Fruit fly (Drosophila melanogaster) whole organism, wandering third instar larva: ENCODE results near the gene JMJD7.

Experiments used
- Abd-B ChIP-seq: fragments of >200 bp; optimal IDR thresholded peaks from 2 replicates; lab custom pipeline; 2017; ENCODE audit warnings: missing biosample characterization, missing genetic modification characterization
- CG32264 ChIP-seq: fragments of 200-800 bp; sonication (Bioruptor generic); optimal IDR thresholded peaks from 2 replicates; lab custom pipeline; 2016; ENCODE audit warnings: missing biosample characterization, missing genetic modification characterization
- CG9705 ChIP-seq: fragments of 200-800 bp; sonication (Bioruptor generic); optimal IDR thresholded peaks from 2 replicates; lab custom pipeline; 2018; ENCODE audit warnings: missing biosample characterization, mild to moderate bottlenecking, missing genetic modification characterization
- CrebA ChIP-seq: fragments of 200-800 bp; sonication (Bioruptor generic); optimal IDR thresholded peaks from 2 replicates; lab custom pipeline; 2016; ENCODE audit warnings: missing biosample characterization, mild to moderate bottlenecking, missing genetic modification characterization, borderline replicate concordance
- Dfd ChIP-seq: fragments of >200 bp; optimal IDR thresholded peaks from 2 replicates; lab custom pipeline; 2017; ENCODE audit warnings: missing biosample characterization, missing genetic modification characterization
- Dif ChIP-seq: fragments of 200-275, 200-300 bp; sonication (Bioruptor generic); optimal IDR thresholded peaks from 2 replicates; lab custom pipeline; 2018; ENCODE audit warnings: missing biosample characterization, missing genetic modification characterization; ENCODE audit not compliant: partially characterized antibody
- GATAd ChIP-seq: sonication (Bioruptor generic); optimal IDR thresholded peaks from 2 replicates; lab custom pipeline; 2016; ENCODE audit warnings: missing biosample characterization, missing genetic modification characterization
- HLH106 ChIP-seq: fragments of 200-800 bp; optimal IDR thresholded peaks from 3 replicates; lab custom pipeline; 2019; ENCODE audit warnings: missing biosample characterization, mild to moderate bottlenecking, missing genetic modification characterization, moderate library complexity
- Hnf4 ChIP-seq: fragments of 200-800 bp; sonication (Bioruptor generic); optimal IDR thresholded peaks from 2 replicates; lab custom pipeline; 2016; ENCODE audit warnings: missing biosample characterization, mild to moderate bottlenecking, missing genetic modification characterization
- Hr78 ChIP-seq: fragments of >200 bp; optimal IDR thresholded peaks from 2 replicates; lab custom pipeline; 2017; ENCODE audit warnings: missing biosample characterization, missing genetic modification characterization
- Hr83 ChIP-seq: fragments of 200-300 bp; sonication (Bioruptor generic); optimal IDR thresholded peaks from 2 replicates; lab custom pipeline; 2016; ENCODE audit warnings: missing biosample characterization, mild to moderate bottlenecking, missing genetic modification characterization, moderate library complexity; ENCODE audit not compliant: poor library complexity, severe bottlenecking
- Jra ChIP-seq: sonication (Bioruptor generic); optimal IDR thresholded peaks from 2 replicates; lab custom pipeline; 2016; ENCODE audit warnings: missing biosample characterization, missing genetic modification characterization
- Mio ChIP-seq: sonication (Bioruptor generic); optimal IDR thresholded peaks from 2 replicates; lab custom pipeline; 2016; ENCODE audit warnings: missing biosample characterization, missing genetic modification characterization
- Myc ChIP-seq: fragments of >200 bp; optimal IDR thresholded peaks from 2 replicates; lab custom pipeline; 2017
- N ChIP-seq: fragments of >200 bp; optimal IDR thresholded peaks from 2 replicates; lab custom pipeline; 2018; ENCODE audit warnings: missing biosample characterization, missing external identifiers, missing genetic modification characterization
- OdsH ChIP-seq: fragments of 200-800 bp; sonication (Bioruptor generic); optimal IDR thresholded peaks from 2 replicates; lab custom pipeline; 2016; ENCODE audit warnings: missing biosample characterization, mild to moderate bottlenecking, missing genetic modification characterization
- Rel ChIP-seq, 2 experiments: fragments of 200-800 bp; sonication (Bioruptor generic) in 1 of 2; optimal IDR thresholded peaks; 2 replicates in 1 of 2; 3 replicates in 1 of 2; lab custom pipeline; 2016 to 2019; ENCODE audit warnings: mild to moderate bottlenecking in 2 of 2, missing biosample characterization in 2 of 2, missing genetic modification characterization in 2 of 2, moderate library complexity in 1 of 2
- Sp1 ChIP-seq: fragments of 200-800 bp; sonication (Bioruptor generic); optimal IDR thresholded peaks from 3 replicates; lab custom pipeline; 2019; ENCODE audit warnings: missing biosample characterization, mild to moderate bottlenecking, missing genetic modification characterization, moderate library complexity
- Vsx2 ChIP-seq: fragments of 200-300, 225-300 bp; sonication (Bioruptor generic); optimal IDR thresholded peaks from 2 replicates; lab custom pipeline; 2018; ENCODE audit warnings: missing biosample characterization, missing genetic modification characterization; ENCODE audit not compliant: partially characterized antibody
- br ChIP-seq: fragments of 200-800 bp; sonication (Bioruptor generic); optimal IDR thresholded peaks from 2 replicates; lab custom pipeline; 2016; ENCODE audit warnings: missing biosample characterization, missing genetic modification characterization
- brk ChIP-seq: fragments of 200-800 bp; sonication (Bioruptor generic); optimal IDR thresholded peaks from 2 replicates; lab custom pipeline; 2016; ENCODE audit warnings: missing biosample characterization, mild to moderate bottlenecking, missing genetic modification characterization
- dl ChIP-seq, 2 experiments: fragments of 175-275, 200-275 bp in 1 of 2; fragments of 200-275 bp in 1 of 2; sonication (Bioruptor generic); optimal IDR thresholded peaks; lab custom pipeline; 2018; ENCODE audit warnings: mild to moderate bottlenecking in 2 of 2, missing biosample characterization in 2 of 2, missing genetic modification characterization in 2 of 2, moderate library complexity in 2 of 2; ENCODE audit not compliant: partially characterized antibody in 2 of 2, insufficient read depth in 1 of 2
- dmrt93B ChIP-seq: fragments of 200-800 bp; sonication (Bioruptor generic); optimal IDR thresholded peaks from 2 replicates; lab custom pipeline; 2018; ENCODE audit warnings: missing biosample characterization, mild to moderate bottlenecking, missing genetic modification characterization
- dsf ChIP-seq: sonication (Bioruptor generic); optimal IDR thresholded peaks from 2 replicates; lab custom pipeline; 2016; ENCODE audit warnings: missing biosample characterization, missing genetic modification characterization, borderline replicate concordance
- ey ChIP-seq: fragments of 200-800 bp; sonication (Bioruptor generic); optimal IDR thresholded peaks from 2 replicates; lab custom pipeline; 2016; ENCODE audit warnings: missing biosample characterization, missing genetic modification characterization
- foxo ChIP-seq, 2 experiments: fragments of 200-800 bp; sonication (Bioruptor generic); optimal IDR thresholded peaks; 2 replicates in 1 of 2; 3 replicates in 1 of 2; lab custom pipeline; 2016 to 2017; ENCODE audit warnings: missing biosample characterization in 2 of 2, missing genetic modification characterization in 2 of 2
- fru ChIP-seq: fragments of 200-800 bp; sonication (Bioruptor generic); optimal IDR thresholded peaks from 3 replicates; lab custom pipeline; 2016; ENCODE audit warnings: missing biosample characterization, mild to moderate bottlenecking, missing genetic modification characterization
- h ChIP-seq: fragments of 200-800 bp; sonication (Bioruptor generic); optimal IDR thresholded peaks from 3 replicates; lab custom pipeline; 2016; ENCODE audit warnings: missing biosample characterization, mild to moderate bottlenecking, missing genetic modification characterization
- jim ChIP-seq: fragments of 175-275, 200-325 bp; sonication (Bioruptor generic); optimal IDR thresholded peaks from 2 replicates; lab custom pipeline; 2016; ENCODE audit warnings: missing biosample characterization, mild to moderate bottlenecking, missing genetic modification characterization
- lola ChIP-seq: fragments of >200 bp; optimal IDR thresholded peaks from 2 replicates; lab custom pipeline; 2017; ENCODE audit warnings: missing biosample characterization, missing genetic modification characterization
- pan ChIP-seq: fragments of >200 bp; optimal IDR thresholded peaks from 2 replicates; lab custom pipeline; 2017
- psq ChIP-seq: fragments of 200-800 bp; sonication (Bioruptor generic); optimal IDR thresholded peaks from 3 replicates; lab custom pipeline; 2017; ENCODE audit warnings: missing biosample characterization, mild to moderate bottlenecking, missing genetic modification characterization, moderate library complexity
- rgr ChIP-seq: fragments of 200-800 bp; sonication (Bioruptor generic); optimal IDR thresholded peaks from 3 replicates; lab custom pipeline; 2016; ENCODE audit warnings: missing biosample characterization, mild to moderate bottlenecking, missing genetic modification characterization
- sage ChIP-seq: fragments of 200-800 bp; sonication (Bioruptor generic); optimal IDR thresholded peaks from 2 replicates; lab custom pipeline; 2016; ENCODE audit warnings: missing biosample characterization, mild to moderate bottlenecking, missing genetic modification characterization
- sv ChIP-seq: fragments of 200-800 bp; sonication (Bioruptor generic); optimal IDR thresholded peaks from 3 replicates; lab custom pipeline; 2016; ENCODE audit warnings: missing biosample characterization, missing genetic modification characterization
- tai ChIP-seq: sonication (Bioruptor generic); optimal IDR thresholded peaks from 2 replicates; lab custom pipeline; 2016; ENCODE audit warnings: missing biosample characterization, missing genetic modification characterization
- usp ChIP-seq: fragments of >200 bp; optimal IDR thresholded peaks from 2 replicates; lab custom pipeline; 2017; ENCODE audit warnings: missing biosample characterization, missing genetic modification characterization
- woc ChIP-seq: sonication (Bioruptor generic); optimal IDR thresholded peaks from 2 replicates; lab custom pipeline; 2016; ENCODE audit warnings: missing biosample characterization, mild to moderate bottlenecking, missing genetic modification characterization

Gene JMJD7

DNA sequence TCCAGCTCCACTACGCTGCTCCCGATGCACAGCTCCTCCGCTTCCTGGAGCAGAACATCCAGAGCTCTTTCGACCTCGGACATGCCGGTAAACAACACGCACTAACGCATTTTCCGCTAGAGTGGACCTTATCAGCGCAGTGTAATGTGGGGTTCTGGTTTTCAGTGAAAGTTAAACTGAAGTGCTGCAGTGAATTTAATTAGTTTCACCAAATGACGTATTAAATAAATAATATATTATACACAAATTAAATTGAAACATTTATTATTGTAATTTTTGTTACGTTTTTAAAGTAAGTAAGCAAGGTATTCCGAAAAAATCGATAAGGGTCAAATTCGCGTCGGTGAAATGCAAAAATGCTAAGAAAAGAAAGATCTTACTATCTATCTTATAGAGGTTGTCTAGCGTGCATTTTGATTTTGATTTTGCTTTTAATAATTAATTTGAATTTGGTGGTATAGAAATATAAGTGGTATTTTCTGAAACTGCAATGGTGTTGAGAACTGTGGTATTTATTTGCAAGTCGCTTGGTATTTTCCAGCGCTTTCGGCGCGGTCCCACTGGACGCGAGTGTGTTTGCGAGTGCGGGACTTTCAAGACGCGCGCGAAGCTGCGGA, at the start of gene JMJD7, which contains the start of gene CG10738:
TSS of gene JMJD7 (minus strand) at position 107 of the 617 bp plus-strand sequence.
TSS of gene CG10738 (plus strand) at position 594 of the 617 bp plus-strand sequence.
- TF ChIP-seq h (GFP tag; lab: Kevin White, UChicago) (peak; percentile 44), HLH106 (peak; percentile 66), ey (peak; percentile 5), psq (GFP tag; lab: Kevin White, UChicago) (peak; percentile 27), rgr (GFP tag; lab: Kevin White, UChicago) (peak; percentile 36), jim (GFP tag; lab: Kevin White, UChicago) (no peak), GATAd (no peak), Sp1 (peak; percentile 25), Dif (GFP tag; lab: Kevin White, UChicago) (no peak), Hr83 (GFP tag; lab: Kevin White, UChicago) (peak; percentile 77), CG32264 (GFP tag; lab: Kevin White, UChicago) (no peak), Rel (GFP tag; optimal IDR thresholded peaks at IDR 0.05; lab: Kevin White, UChicago) (no peak), Rel (tag; optimal IDR thresholded peaks at IDR 0.05; lab: Kevin White, UChicago) (peak; percentile 16), CrebA (no peak), dmrt93B (peak; percentile 67), br (GFP tag; lab: Kevin White, UChicago) (peak; percentile 14), fru (GFP tag; lab: Kevin White, UChicago) (peak; percentile 9), CG9705 (peak; percentile 75)
- TF ChIP-seq, all 38 proteins: peak for 12

DNA sequence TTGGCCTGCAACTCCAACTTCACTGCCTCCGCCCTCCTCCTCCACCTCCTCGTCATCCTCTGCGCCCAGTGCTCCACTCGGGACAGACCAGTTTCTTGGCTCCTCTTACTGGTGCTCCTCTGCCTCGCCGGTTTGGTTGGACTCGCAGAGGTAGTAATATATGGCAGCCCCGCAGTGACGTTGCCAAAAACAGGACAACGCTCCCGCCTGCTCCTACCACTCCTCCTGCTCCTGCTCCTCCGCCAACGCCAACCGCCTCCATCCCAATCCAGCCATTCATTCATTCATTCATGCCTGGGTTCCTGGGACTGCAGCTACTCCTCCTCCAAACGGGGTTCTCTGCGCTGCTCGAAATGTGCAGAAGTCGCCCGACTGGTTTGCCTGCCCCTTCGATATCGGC, 49.4 kb upstream of the JMJD7 start:
- TF ChIP-seq Hr83 (GFP tag; lab: Kevin White, UChicago): peak; percentile 51
- no peak for TF ChIP-seq psq (GFP tag; lab: Kevin White, UChicago)
- peak; percentile 62 for TF ChIP-seq Dif (GFP tag; lab: Kevin White, UChicago)
- TF ChIP-seq Vsx2 (GFP tag; lab: Kevin White, UChicago): peak; percentile 32

DNA sequence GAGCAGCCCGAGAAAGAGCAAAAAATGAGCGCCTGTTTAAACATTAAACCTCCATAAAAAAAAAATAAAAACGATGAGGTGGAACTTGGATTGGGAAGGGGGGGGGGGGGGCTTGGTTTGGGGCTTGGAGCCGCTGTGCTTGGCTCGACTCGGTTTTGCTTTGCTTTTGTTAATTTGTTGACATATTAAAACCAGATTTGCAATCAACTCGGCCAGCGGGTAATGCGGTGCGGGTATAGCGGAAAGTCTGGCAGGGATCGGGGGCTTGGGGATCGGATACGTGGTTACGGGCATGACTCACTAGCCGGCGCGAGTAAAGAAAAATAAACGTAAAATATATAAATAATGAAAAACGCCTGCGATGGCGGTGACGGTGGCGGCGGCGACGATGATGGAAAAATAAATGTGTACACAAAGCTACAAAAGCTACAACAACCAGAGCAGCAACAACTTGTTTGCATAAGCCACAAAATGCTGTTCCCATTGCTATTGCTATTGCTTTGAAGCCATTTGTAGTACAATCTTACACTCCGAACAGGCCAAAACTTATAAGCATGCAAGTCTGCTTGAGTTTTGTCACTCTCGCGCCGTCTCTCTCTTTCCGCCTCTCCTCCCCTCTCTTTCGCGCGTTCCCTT, 47.8 kb upstream of the JMJD7 start:
- TF ChIP-seq usp (GFP tag; lab: Kevin White, UChicago) (no peak), lola (no peak), CG9705 (no peak), dl (GFP tag; optimal IDR thresholded peaks at IDR 0.05; lab: Kevin White, UChicago; ENCODE audit: insufficient read depth in 1 of 2, partially characterized antibody in 2 of 2) (no peak), GATAd (no peak), OdsH (GFP tag; lab: Kevin White, UChicago) (no peak), br (GFP tag; lab: Kevin White, UChicago) (peak; percentile 9), Jra (GFP tag; lab: Kevin White, UChicago) (peak; percentile 7), sage (GFP tag; lab: Kevin White, UChicago) (no peak), brk (GFP tag; lab: Kevin White, UChicago) (no peak), Abd-B (GFP tag; lab: Kevin White, UChicago) (no peak), Vsx2 (GFP tag; lab: Kevin White, UChicago) (peak; percentile 31), foxo (GFP tag; optimal IDR thresholded peaks at IDR 0.05; lab: Kevin White, UChicago) (peak in 1 of 2 experiments; percentile 11), Hr78 (no peak), CrebA (no peak), h (GFP tag; lab: Kevin White, UChicago) (peak; percentile 20), Hnf4 (GFP tag; lab: Kevin White, UChicago) (no peak), Myc (lab: Kevin White, UChicago) (no peak), jim (GFP tag; lab: Kevin White, UChicago) (peak; percentile 80), ey (no peak), woc (no peak), Dfd (GFP tag; lab: Kevin White, UChicago) (no peak), Sp1 (peak; percentile 39), psq (GFP tag; lab: Kevin White, UChicago) (peak; percentile 20), Hr83 (GFP tag; lab: Kevin White, UChicago) (no peak), rgr (GFP tag; lab: Kevin White, UChicago) (no peak), N (GFP tag; lab: Kevin White, UChicago) (no peak), sv (GFP tag; lab: Kevin White, UChicago) (no peak), Mio (GFP tag; lab: Kevin White, UChicago) (no peak), dmrt93B (no peak), dsf (GFP tag; lab: Kevin White, UChicago) (no peak), Dif (GFP tag; lab: Kevin White, UChicago) (peak; percentile 37), tai (GFP tag; lab: Kevin White, UChicago) (no peak), CG32264 (GFP tag; lab: Kevin White, UChicago) (peak; percentile 0), HLH106 (no peak), fru (GFP tag; lab: Kevin White, UChicago) (peak; percentile 34), pan (lab: Kevin White, UChicago) (no peak), Rel (GFP tag; optimal IDR thresholded peaks at IDR 0.05; lab: Kevin White, UChicago) (no peak), Rel (tag; optimal IDR thresholded peaks at IDR 0.05; lab: Kevin White, UChicago) (peak; percentile 48)
